Fruit fly (Drosophila melanogaster) whole organism, embryonic: Measurements from ENCODE around the gene Rab3-GEF.

Experiments used
- CG10366 ChIP-seq: fragments of 200-800 bp; sonication (Bioruptor generic); IDR thresholded peaks from 2 replicates; pipeline ENCODE4 v1.3.6; 2022; ENCODE audit warnings: missing biosample characterization, missing genetic modification characterization
- CG11085 ChIP-seq: fragments of 200-800 bp; sonication (Bioruptor generic); IDR thresholded peaks from 2 replicates; pipeline ENCODE4 v1.3.6; 2022; ENCODE audit warnings: missing biosample characterization, missing genetic modification characterization
- CG11723 ChIP-seq: fragments of 200-800 bp; sonication (Bioruptor generic); optimal IDR thresholded peaks from 2 replicates; lab custom pipeline; 2017; ENCODE audit warnings: missing biosample characterization, mild to moderate bottlenecking, missing genetic modification characterization
- CG15011 ChIP-seq: fragments of 200-800 bp; sonication (Bioruptor generic); optimal IDR thresholded peaks from 3 replicates; lab custom pipeline; 2018; ENCODE audit warnings: missing biosample characterization, mild to moderate bottlenecking, missing genetic modification characterization
- CG16815 ChIP-seq: fragments of 200-800 bp; sonication (Bioruptor generic); optimal IDR thresholded peaks from 3 replicates; lab custom pipeline; 2017; ENCODE audit warnings: missing biosample characterization, mild to moderate bottlenecking, missing genetic modification characterization
- CG16863 ChIP-seq: fragments of 200-800 bp; sonication (Bioruptor generic); optimal IDR thresholded peaks from 3 replicates; lab custom pipeline; 2016; ENCODE audit warnings: missing biosample characterization, missing genetic modification characterization
- CG17385 ChIP-seq: fragments of 200-800 bp; sonication (Bioruptor generic); optimal IDR thresholded peaks from 3 replicates; lab custom pipeline; 2018; ENCODE audit warnings: missing biosample characterization, mild to moderate bottlenecking, missing genetic modification characterization
- CG18619 ChIP-seq: fragments of 200-800 bp; sonication (Bioruptor generic); optimal IDR thresholded peaks from 3 replicates; lab custom pipeline; 2017; ENCODE audit warnings: missing biosample characterization, mild to moderate bottlenecking, missing genetic modification characterization
- CG2712 ChIP-seq: fragments of 200-800 bp; optimal IDR thresholded peaks from 3 replicates; lab custom pipeline; 2019; ENCODE audit warnings: missing biosample characterization, mild to moderate bottlenecking, missing genetic modification characterization, moderate library complexity
- CG30020 ChIP-seq: fragments of 200-800 bp; optimal IDR thresholded peaks from 2 replicates; lab custom pipeline; 2019; ENCODE audit warnings: missing biosample characterization, mild to moderate bottlenecking, missing genetic modification characterization, moderate library complexity
- CG42726 ChIP-seq: fragments of 200-800 bp; sonication (Bioruptor generic); IDR thresholded peaks from 2 replicates; pipeline ENCODE4 v1.3.6; 2022; ENCODE audit warnings: missing biosample characterization, missing genetic modification characterization; ENCODE audit not compliant: partially characterized antibody
- CG4707 ChIP-seq: fragments of 200-800 bp; sonication (Bioruptor generic); optimal IDR thresholded peaks from 2 replicates; lab custom pipeline; 2018; ENCODE audit warnings: missing biosample characterization, mild to moderate bottlenecking, missing genetic modification characterization, moderate library complexity
- CG4730 ChIP-seq: fragments of 200-800 bp; sonication (Bioruptor generic); IDR thresholded peaks from 2 replicates; pipeline ENCODE4 v1.3.6; 2022; ENCODE audit warnings: missing biosample characterization, missing genetic modification characterization
- CG6175 ChIP-seq: fragments of 200-800 bp; sonication (Bioruptor generic); IDR thresholded peaks from 3 replicates; pipeline ENCODE4 v1.3.6; 2022; ENCODE audit warnings: missing biosample characterization, missing genetic modification characterization
- CG8089 ChIP-seq: fragments of 200-800 bp; sonication (Bioruptor generic); optimal IDR thresholded peaks from 3 replicates; lab custom pipeline; 2016; ENCODE audit warnings: missing biosample characterization, missing genetic modification characterization
- CG8388 ChIP-seq: fragments of 200-800 bp; sonication (Bioruptor generic); optimal IDR thresholded peaks from 2 replicates; lab custom pipeline; 2019; ENCODE audit warnings: missing biosample characterization, mild to moderate bottlenecking, missing genetic modification characterization, moderate library complexity
- CG9727 ChIP-seq: fragments of 200-800 bp; sonication (Bioruptor generic); optimal IDR thresholded peaks from 3 replicates; lab custom pipeline; 2017; ENCODE audit warnings: missing biosample characterization, mild to moderate bottlenecking, missing genetic modification characterization
- CG9817 ChIP-seq: fragments of 200-800 bp; sonication (Bioruptor generic); optimal IDR thresholded peaks from 2 replicates; lab custom pipeline; 2018; ENCODE audit warnings: missing biosample characterization, mild to moderate bottlenecking, missing genetic modification characterization, moderate library complexity
- CHES-1-like ChIP-seq: fragments of 200-800 bp; sonication (Bioruptor generic); optimal IDR thresholded peaks from 2 replicates; lab custom pipeline; 2016; ENCODE audit warnings: missing biosample characterization, missing genetic modification characterization
- Chrac-16 ChIP-seq: fragments of 200-800 bp; sonication (Bioruptor generic); optimal IDR thresholded peaks from 3 replicates; lab custom pipeline; 2016; ENCODE audit warnings: missing biosample characterization, missing genetic modification characterization
- CoRest ChIP-seq: fragments of 200-800 bp; sonication (Bioruptor generic); optimal IDR thresholded peaks from 3 replicates; lab custom pipeline; 2018; ENCODE audit warnings: missing biosample characterization, mild to moderate bottlenecking, missing genetic modification characterization, moderate library complexity
- Deaf1 ChIP-seq: fragments of 200-800 bp; optimal IDR thresholded peaks from 3 replicates; lab custom pipeline; 2019; ENCODE audit warnings: missing biosample characterization, mild to moderate bottlenecking, missing genetic modification characterization, moderate library complexity
- Fer1 ChIP-seq: fragments of 200-800 bp; sonication (Bioruptor generic); optimal IDR thresholded peaks from 2 replicates; lab custom pipeline; 2017; ENCODE audit warnings: missing biosample characterization, mild to moderate bottlenecking, missing genetic modification characterization
- H2.0 ChIP-seq: fragments of 200-800 bp; sonication (Bioruptor generic); IDR thresholded peaks from 2 replicates; pipeline ENCODE4 v1.3.6; 2022; ENCODE audit warnings: missing biosample characterization, missing genetic modification characterization
- HmgD ChIP-seq: fragments of 200-800 bp; sonication (Bioruptor generic); optimal IDR thresholded peaks from 3 replicates; lab custom pipeline; 2016; ENCODE audit warnings: missing biosample characterization, missing genetic modification characterization
- Med ChIP-seq: fragments of 200-800 bp; sonication (Bioruptor generic); peaks from one replicate; lab custom pipeline; 2016; ENCODE audit warnings: missing biosample characterization, missing genetic modification characterization, mild to moderate bottlenecking, inconsistent platforms, moderate library complexity
- Mrtf ChIP-seq: fragments of 200-800 bp; sonication (Bioruptor generic); IDR thresholded peaks from 3 replicates; pipeline ENCODE4 v1.3.6; 2022; ENCODE audit warnings: missing biosample characterization, missing genetic modification characterization
- NC2α ChIP-seq: fragments of 200-800 bp; sonication (Bioruptor generic); optimal IDR thresholded peaks from 2 replicates; lab custom pipeline; 2016; ENCODE audit warnings: missing biosample characterization, missing genetic modification characterization
- Optix ChIP-seq: fragments of 200-800 bp; sonication (Bioruptor generic); IDR thresholded peaks from 3 replicates; pipeline ENCODE4 v1.3.6; 2022; ENCODE audit warnings: missing biosample characterization, missing genetic modification characterization
- Pdp1 ChIP-seq, 2 experiments: fragments of 200-800 bp; sonication (Bioruptor generic); optimal IDR thresholded peaks; 3 replicates each; lab custom pipeline; 2016; ENCODE audit warnings: missing biosample characterization in 2 of 2, missing genetic modification characterization in 2 of 2, mild to moderate bottlenecking in 1 of 2, moderate library complexity in 1 of 2
- Poxn ChIP-seq: fragments of 200-800 bp; sonication (Bioruptor generic); IDR thresholded peaks from 2 replicates; pipeline ENCODE4 v1.3.6; 2022; ENCODE audit warnings: missing biosample characterization, missing genetic modification characterization
- Ptx1 ChIP-seq: fragments of 200-800 bp; sonication (Bioruptor generic); IDR thresholded peaks from 2 replicates; pipeline ENCODE4 v1.3.6; 2022; ENCODE audit warnings: missing biosample characterization, missing genetic modification characterization
- YL-1 ChIP-seq: fragments of 200-800 bp; sonication (Bioruptor generic); optimal IDR thresholded peaks from 3 replicates; lab custom pipeline; 2017; ENCODE audit warnings: missing biosample characterization, mild to moderate bottlenecking, missing genetic modification characterization
- ap ChIP-seq: fragments of 200-800 bp; sonication (Bioruptor generic); IDR thresholded peaks from 2 replicates; pipeline ENCODE4 v1.3.6; 2022; ENCODE audit warnings: missing biosample characterization, missing genetic modification characterization
- ase ChIP-seq: fragments of 200-800 bp; sonication (Bioruptor generic); IDR thresholded peaks from 3 replicates; pipeline ENCODE4 v1.3.6; 2022; ENCODE audit warnings: missing biosample characterization, missing genetic modification characterization
- btn ChIP-seq: fragments of 200-800 bp; sonication (Bioruptor generic); optimal IDR thresholded peaks from 2 replicates; lab custom pipeline; 2016; ENCODE audit warnings: missing biosample characterization, missing genetic modification characterization
- crc ChIP-seq: fragments of 200-800 bp; sonication (Bioruptor generic); optimal IDR thresholded peaks from 2 replicates; lab custom pipeline; 2016; ENCODE audit warnings: missing biosample characterization, missing genetic modification characterization
- en ChIP-seq: fragments of 200-800 bp; sonication (Bioruptor generic); optimal IDR thresholded peaks from 2 replicates; lab custom pipeline; 2016; ENCODE audit warnings: missing biosample characterization, missing genetic modification characterization
- exex ChIP-seq: fragments of 200-800 bp; sonication (Bioruptor generic); optimal IDR thresholded peaks from 4 replicates; lab custom pipeline; 2018; ENCODE audit warnings: missing biosample characterization, mild to moderate bottlenecking, missing genetic modification characterization, moderate library complexity
- fd3F ChIP-seq: fragments of 200-800 bp; sonication (Bioruptor generic); optimal IDR thresholded peaks from 2 replicates; lab custom pipeline; 2018; ENCODE audit warnings: missing biosample characterization, mild to moderate bottlenecking, missing genetic modification characterization, moderate library complexity
- lab ChIP-seq: fragments of 200-800 bp; sonication (Bioruptor generic); optimal IDR thresholded peaks from 3 replicates; lab custom pipeline; 2017; ENCODE audit warnings: missing biosample characterization, missing genetic modification characterization, mild to moderate bottlenecking, moderate library complexity, missing genetic modification reagents
- mld ChIP-seq: fragments of 200-800 bp; sonication (Bioruptor generic); IDR thresholded peaks from 3 replicates; pipeline ENCODE4 v1.3.6; 2022; ENCODE audit warnings: missing biosample characterization, missing genetic modification characterization; ENCODE audit not compliant: partially characterized antibody
- nerfin-1 ChIP-seq: fragments of 200-800 bp; sonication (Bioruptor generic); optimal IDR thresholded peaks from 3 replicates; lab custom pipeline; 2019; ENCODE audit warnings: missing biosample characterization, mild to moderate bottlenecking, missing genetic modification characterization, moderate library complexity
- pho ChIP-seq: fragments of 200-800 bp; sonication (Bioruptor generic); optimal IDR thresholded peaks from 2 replicates; lab custom pipeline; 2016; ENCODE audit warnings: missing biosample characterization, missing genetic modification characterization
- slbo ChIP-seq: fragments of 200-800 bp; sonication (Bioruptor generic); IDR thresholded peaks from 2 replicates; pipeline ENCODE4 v1.3.6; 2022; ENCODE audit warnings: missing biosample characterization, missing genetic modification characterization
- sob ChIP-seq: fragments of 200-800 bp; sonication (Bioruptor generic); IDR thresholded peaks from 2 replicates; pipeline ENCODE4 v1.3.6; 2022; ENCODE audit warnings: missing biosample characterization, missing genetic modification characterization
- sr ChIP-seq: fragments of 200-800 bp; sonication (Bioruptor generic); IDR thresholded peaks from 3 replicates; pipeline ENCODE4 v1.3.6; 2022; ENCODE audit warnings: missing biosample characterization, missing genetic modification characterization
- sug ChIP-seq: fragments of 200-800 bp; optimal IDR thresholded peaks from 2 replicates; lab custom pipeline; 2019; ENCODE audit warnings: missing biosample characterization, mild to moderate bottlenecking, missing genetic modification characterization, moderate library complexity
- twi ChIP-seq: fragments of 200-800 bp; optimal IDR thresholded peaks from 2 replicates; lab custom pipeline; 2019; ENCODE audit warnings: missing biosample characterization, mild to moderate bottlenecking, missing genetic modification characterization, moderate library complexity
- unpg ChIP-seq: fragments of 200-800 bp; sonication (Bioruptor generic); optimal IDR thresholded peaks from 3 replicates; lab custom pipeline; 2018; ENCODE audit warnings: missing biosample characterization, mild to moderate bottlenecking, missing genetic modification characterization, moderate library complexity
- z ChIP-seq: fragments of 200-800 bp; sonication (Bioruptor generic); IDR thresholded peaks from 3 replicates; pipeline ENCODE4 v1.3.6; 2022; ENCODE audit warnings: missing biosample characterization, missing genetic modification characterization

The Rab3-GEF gene

DNA sequence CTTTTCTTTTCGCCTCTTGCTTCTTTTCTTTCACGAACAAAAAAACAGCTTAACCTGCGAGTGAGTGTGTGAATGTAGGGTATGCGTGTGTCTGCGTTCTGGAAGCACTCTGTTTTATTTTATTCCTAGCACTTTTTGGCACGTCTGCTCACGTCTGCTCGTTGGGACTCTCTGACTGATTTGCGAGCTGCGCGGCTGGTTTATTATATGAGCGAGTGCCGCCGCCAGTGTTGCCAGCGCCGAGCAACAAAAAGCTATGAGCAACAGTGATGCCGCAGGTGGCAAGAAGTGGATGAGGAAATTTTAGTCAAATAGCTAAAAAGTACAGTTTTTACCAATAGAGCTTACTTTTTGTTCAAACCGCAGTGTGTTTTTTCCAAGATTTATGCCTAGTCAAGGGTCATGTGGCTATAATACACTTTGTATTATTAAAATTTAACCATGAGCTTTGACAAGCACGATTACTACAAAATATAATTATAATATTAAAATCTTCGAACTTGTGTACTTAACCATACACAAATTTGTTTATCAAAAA is 13.4 kb upstream of the Rab3-GEF start, which contains the start of gene Lsd-2 (continued):
- TF ChIP-seq crc (no peak), CG4730 (GFP tag; lab: Robert Waterston, UW) (no peak), exex (tag; lab: Kevin White, UChicago) (no peak), en (GFP tag; lab: Kevin White, UChicago) (no peak), CG2712 (tag; lab: Kevin White, UChicago) (no peak), YL-1 (GFP tag; lab: Kevin White, UChicago) (no peak), CG17385 (GFP tag; lab: Kevin White, UChicago) (no peak), ap (no peak), lab (peak; percentile 63), CG6175 (GFP tag; lab: Robert Waterston, UW) (no peak), slbo (GFP tag; lab: Robert Waterston, UW) (peak; percentile 48; the same call in 1 of the 2 replicates), CG11085 (no peak), Poxn (GFP tag; lab: Robert Waterston, UW) (no peak), CG8388 (GFP tag; lab: Kevin White, UChicago) (no peak), CG9727 (peak; percentile 32), CG42726 (GFP tag; lab: Robert Waterston, UW) (peak; percentile 50; the same call in 1 of the 2 replicates), z (GFP tag; lab: Robert Waterston, UW) (0 out of 3 replicates have a peak, but pooled peaks have one; percentile 18), sob (GFP tag; lab: Robert Waterston, UW) (0 out of 2 replicates have a peak, but pooled peaks have one; percentile 30), Optix (GFP tag; lab: Robert Waterston, UW) (no peak), CHES-1-like (no peak), CG30020 (tag; lab: Kevin White, UChicago) (no peak), Fer1 (no peak), CG11723 (no peak), HmgD (GFP tag; lab: Kevin White, UChicago) (peak; percentile 44), Chrac-16 (GFP tag; lab: Kevin White, UChicago) (no peak), CG15011 (no peak), mld (GFP tag; lab: Robert Waterston, UW) (no peak), Ptx1 (GFP tag; lab: Robert Waterston, UW) (no peak), sug (peak; percentile 29), CG18619 (GFP tag; lab: Kevin White, UChicago) (peak; percentile 24), Deaf1 (tag; lab: Kevin White, UChicago) (no peak), CG4707 (no peak), Mrtf (GFP tag; lab: Robert Waterston, UW) (no peak), unpg (GFP tag; lab: Kevin White, UChicago) (no peak), sr (no peak), btn (no peak), CG8089 (GFP tag; lab: Kevin White, UChicago) (peak; percentile 29), twi (tag; lab: Kevin White, UChicago) (no peak), H2.0 (no peak), CG10366 (GFP tag; lab: Robert Waterston, UW) (0 out of 2 replicates have a peak, but pooled peaks have one; percentile 17), Pdp1 (GFP tag; optimal IDR thresholded peaks at IDR 0.05; lab: Kevin White, UChicago) (peak in 1 of 2 experiments; percentile 44), pho (no peak), CG16815 (GFP tag; lab: Kevin White, UChicago) (no peak), fd3F (GFP tag; lab: Kevin White, UChicago) (no peak), CG9817 (tag; lab: Kevin White, UChicago) (no peak), CG16863 (GFP tag; lab: Kevin White, UChicago) (no peak), Med (GFP tag; lab: Kevin White, UChicago) (peak; percentile 86), nerfin-1 (tag; lab: Kevin White, UChicago) (no peak), CoRest (peak; percentile 43), ase (GFP tag; lab: Robert Waterston, UW) (no peak), NC2α (GFP tag; lab: Kevin White, UChicago) (peak; percentile 11)
